Fruit fly (Drosophila melanogaster) whole organism, embryonic: ENCODE measurements around the gene CG3040.

Experiments
- Antp ChIP-seq: fragments of 200-800 bp; sonication (Bioruptor generic); optimal IDR thresholded peaks from 3 replicates; lab custom pipeline; 2016; ENCODE audit warnings: missing biosample characterization, missing genetic modification characterization
- Awh ChIP-seq: fragments of 200-800 bp; sonication (Bioruptor generic); IDR thresholded peaks from 2 replicates; pipeline ENCODE4, ENCODE4 v1.3.6; 2022; ENCODE audit warnings: missing biosample characterization, missing genetic modification characterization
- CG11695 ChIP-seq: fragments of 200-800 bp; sonication (Bioruptor generic); IDR thresholded peaks from 3 replicates; pipeline ENCODE4 v1.3.6; 2022; ENCODE audit warnings: missing biosample characterization, missing genetic modification characterization
- CG12236 ChIP-seq: fragments of 200-800 bp; sonication (Bioruptor generic); optimal IDR thresholded peaks from 2 replicates; lab custom pipeline; 2016; ENCODE audit warnings: missing biosample characterization, missing genetic modification characterization
- CG13775 ChIP-seq: fragments of 200-800 bp; sonication (Bioruptor generic); optimal IDR thresholded peaks from 3 replicates; lab custom pipeline; 2017; ENCODE audit warnings: missing biosample characterization, mild to moderate bottlenecking, missing genetic modification characterization
- CG14860 ChIP-seq: fragments of 200-800 bp; sonication (Bioruptor generic); IDR thresholded peaks from 3 replicates; pipeline ENCODE4 v1.3.6; 2022; ENCODE audit warnings: missing biosample characterization, missing genetic modification characterization; ENCODE audit not compliant: partially characterized antibody
- CG15601 ChIP-seq: fragments of 200-800 bp; sonication (Bioruptor generic); optimal IDR thresholded peaks from 3 replicates; lab custom pipeline; 2019; ENCODE audit warnings: missing biosample characterization, mild to moderate bottlenecking, missing genetic modification characterization, moderate library complexity
- CG15696 ChIP-seq: fragments of 200-800 bp; sonication (Bioruptor generic); optimal IDR thresholded peaks from 2 replicates; lab custom pipeline; 2019; ENCODE audit warnings: missing biosample characterization, mild to moderate bottlenecking, missing genetic modification characterization, moderate library complexity
- CG2116 ChIP-seq: fragments of 200-800 bp; sonication (Bioruptor generic); optimal IDR thresholded peaks from 3 replicates; lab custom pipeline; 2018; ENCODE audit warnings: missing biosample characterization, mild to moderate bottlenecking, missing genetic modification characterization
- CG2712 ChIP-seq: fragments of 200-800 bp; optimal IDR thresholded peaks from 3 replicates; lab custom pipeline; 2019; ENCODE audit warnings: missing biosample characterization, mild to moderate bottlenecking, missing genetic modification characterization, moderate library complexity
- CG30403 ChIP-seq: fragments of 200-800 bp; sonication (Bioruptor generic); optimal IDR thresholded peaks from 3 replicates; lab custom pipeline; 2016; ENCODE audit warnings: missing biosample characterization, missing genetic modification characterization
- CG4730 ChIP-seq: fragments of 200-800 bp; sonication (Bioruptor generic); IDR thresholded peaks from 2 replicates; pipeline ENCODE4 v1.3.6; 2022; ENCODE audit warnings: missing biosample characterization, missing genetic modification characterization
- CG5245 ChIP-seq: fragments of 200-800 bp; sonication (Bioruptor generic); optimal IDR thresholded peaks from 3 replicates; lab custom pipeline; 2016; ENCODE audit warnings: missing biosample characterization, missing genetic modification characterization
- CG6854 ChIP-seq: fragments of 200-800 bp; sonication (Bioruptor generic); optimal IDR thresholded peaks from 3 replicates; lab custom pipeline; 2017; ENCODE audit warnings: missing biosample characterization, mild to moderate bottlenecking, missing genetic modification characterization
- CG8359 ChIP-seq: fragments of 200-800 bp; sonication (Bioruptor generic); optimal IDR thresholded peaks from 2 replicates; lab custom pipeline; 2017; ENCODE audit warnings: missing biosample characterization, mild to moderate bottlenecking, missing genetic modification characterization, borderline replicate concordance
- CG8765 ChIP-seq: fragments of 200-800 bp; sonication (Bioruptor generic); IDR thresholded peaks from 2 replicates; pipeline ENCODE4 v1.3.6; 2022; ENCODE audit warnings: missing biosample characterization, missing genetic modification characterization
- Dfd ChIP-seq, 2 experiments: fragments of >200 bp; optimal IDR thresholded peaks; 2 replicates each; lab custom pipeline; 2017; ENCODE audit warnings: missing biosample characterization in 2 of 2, missing genetic modification characterization in 2 of 2
- Dip3 ChIP-seq: fragments of 200-800 bp; sonication (Bioruptor generic); optimal IDR thresholded peaks from 3 replicates; lab custom pipeline; 2016; ENCODE audit warnings: missing biosample characterization, missing genetic modification characterization
- Doc2 ChIP-seq: fragments of 200-800 bp; sonication (Bioruptor generic); IDR thresholded peaks from 2 replicates; pipeline ENCODE4 v1.3.6; 2022; ENCODE audit warnings: missing biosample characterization, missing genetic modification characterization
- Doc3 ChIP-seq: fragments of 200-800 bp; sonication (Bioruptor generic); IDR thresholded peaks from 3 replicates; pipeline ENCODE4 v1.3.6; 2022; ENCODE audit warnings: missing biosample characterization, missing genetic modification characterization; ENCODE audit not compliant: partially characterized antibody
- Fer2 ChIP-seq: fragments of 200-800 bp; sonication (Bioruptor generic); optimal IDR thresholded peaks from 2 replicates; lab custom pipeline; 2018; ENCODE audit warnings: missing biosample characterization, mild to moderate bottlenecking, missing genetic modification characterization, moderate library complexity
- H2.0 ChIP-seq: fragments of 200-800 bp; sonication (Bioruptor generic); IDR thresholded peaks from 2 replicates; pipeline ENCODE4 v1.3.6; 2022; ENCODE audit warnings: missing biosample characterization, missing genetic modification characterization
- HLH4C ChIP-seq: fragments of 200-800 bp; sonication (Bioruptor generic); IDR thresholded peaks from 3 replicates; pipeline ENCODE4 v1.3.6; 2022; ENCODE audit warnings: missing biosample characterization, missing genetic modification characterization; ENCODE audit not compliant: partially characterized antibody
- HmgZ ChIP-seq: fragments of 200-800 bp; sonication (Bioruptor generic); optimal IDR thresholded peaks from 2 replicates; lab custom pipeline; 2018; ENCODE audit warnings: missing biosample characterization, mild to moderate bottlenecking, missing genetic modification characterization
- NC2α ChIP-seq: fragments of 200-800 bp; sonication (Bioruptor generic); optimal IDR thresholded peaks from 2 replicates; lab custom pipeline; 2016; ENCODE audit warnings: missing biosample characterization, missing genetic modification characterization
- NFAT ChIP-seq: fragments of 200-800 bp; sonication (Bioruptor generic); IDR thresholded peaks from 2 replicates; pipeline ENCODE4 v1.3.6; 2022; ENCODE audit warnings: missing biosample characterization, missing genetic modification characterization
- Nf-YA ChIP-seq: fragments of 200-800 bp; sonication (Bioruptor generic); IDR thresholded peaks from 2 replicates; pipeline ENCODE4 v1.3.6; 2022; ENCODE audit warnings: missing biosample characterization, missing genetic modification characterization
- Oaz ChIP-seq: fragments of 200-800 bp; sonication (Bioruptor generic); IDR thresholded peaks from 2 replicates; pipeline ENCODE4 v1.3.6; 2022; ENCODE audit warnings: missing biosample characterization, missing genetic modification characterization
- Side ChIP-seq: fragments of 200-800 bp; sonication (Bioruptor generic); optimal IDR thresholded peaks from 2 replicates; lab custom pipeline; 2016; ENCODE audit warnings: missing biosample characterization, missing genetic modification characterization
- Sry-δ ChIP-seq: fragments of 200-800 bp; sonication (Bioruptor generic); optimal IDR thresholded peaks from 2 replicates; lab custom pipeline; 2016; ENCODE audit warnings: missing biosample characterization, missing genetic modification characterization
- Vsx1 ChIP-seq: fragments of 200-800 bp; sonication (Bioruptor generic); optimal IDR thresholded peaks from 2 replicates; lab custom pipeline; 2017; ENCODE audit warnings: missing biosample characterization, mild to moderate bottlenecking, missing genetic modification characterization, missing genetic modification reagents
- amos ChIP-seq: fragments of 200-800 bp; sonication (Bioruptor generic); IDR thresholded peaks from 2 replicates; pipeline ENCODE4 v1.3.6; 2022; ENCODE audit warnings: missing biosample characterization, missing genetic modification characterization; ENCODE audit not compliant: partially characterized antibody
- cad ChIP-seq: fragments of >200 bp; optimal IDR thresholded peaks from 2 replicates; lab custom pipeline; 2017; ENCODE audit warnings: missing biosample characterization, missing genetic modification characterization
- cg ChIP-seq: fragments of 200-800 bp; sonication (Bioruptor generic); optimal IDR thresholded peaks from 3 replicates; lab custom pipeline; 2019; ENCODE audit warnings: missing biosample characterization, mild to moderate bottlenecking, missing genetic modification characterization, moderate library complexity
- croc ChIP-seq: fragments of 200-800 bp; sonication (Bioruptor generic); conservative IDR thresholded peaks from 3 replicates; pipeline ENCODE4 v1.3.6; 2022; ENCODE audit warnings: missing biosample characterization, missing genetic modification characterization
- disco-r ChIP-seq: fragments of 200-800 bp; sonication (Bioruptor generic); optimal IDR thresholded peaks from 2 replicates; lab custom pipeline; 2016; ENCODE audit warnings: missing biosample characterization, missing genetic modification characterization
- fd64A ChIP-seq: fragments of 200-800 bp; sonication (Bioruptor generic); optimal IDR thresholded peaks from 3 replicates; lab custom pipeline; 2018; ENCODE audit warnings: missing biosample characterization, mild to moderate bottlenecking, missing genetic modification characterization
- her ChIP-seq: fragments of 200-800 bp; sonication (Bioruptor generic); optimal IDR thresholded peaks from 2 replicates; lab custom pipeline; 2016; ENCODE audit warnings: missing biosample characterization, missing genetic modification characterization
- hth ChIP-seq: fragments of >200 bp; optimal IDR thresholded peaks from 2 replicates; lab custom pipeline; 2017; ENCODE audit warnings: inconsistent platforms
- inv ChIP-seq: fragments of 200-800 bp; sonication (Bioruptor generic); IDR thresholded peaks from 2 replicates; pipeline ENCODE4 v1.3.6; 2022; ENCODE audit warnings: missing biosample characterization, missing genetic modification characterization; ENCODE audit not compliant: partially characterized antibody
- jumu ChIP-seq: fragments of 200-800 bp; sonication (Bioruptor generic); optimal IDR thresholded peaks from 3 replicates; lab custom pipeline; 2016; ENCODE audit warnings: missing biosample characterization, missing genetic modification characterization
- knrl ChIP-seq: fragments of 200-800 bp; sonication (Bioruptor generic); IDR thresholded peaks from 3 replicates; pipeline ENCODE4 v1.3.6; 2022; ENCODE audit warnings: missing biosample characterization, missing genetic modification characterization; ENCODE audit not compliant: partially characterized antibody
- mirr ChIP-seq: fragments of 200-800 bp; sonication (Bioruptor generic); optimal IDR thresholded peaks from 3 replicates; lab custom pipeline; 2018; ENCODE audit warnings: missing biosample characterization, mild to moderate bottlenecking, missing genetic modification characterization
- oc ChIP-seq: fragments of 200-800 bp; sonication (Bioruptor generic); optimal IDR thresholded peaks from 2 replicates; lab custom pipeline; 2018; ENCODE audit warnings: missing biosample characterization, mild to moderate bottlenecking, missing genetic modification characterization, moderate library complexity
- sob ChIP-seq: fragments of 200-800 bp; sonication (Bioruptor generic); IDR thresholded peaks from 2 replicates; pipeline ENCODE4 v1.3.6; 2022; ENCODE audit warnings: missing biosample characterization, missing genetic modification characterization
- tna ChIP-seq: fragments of 200-800 bp; sonication (Bioruptor generic); IDR thresholded peaks from 2 replicates; pipeline ENCODE4 v1.3.6; 2022; ENCODE audit warnings: missing biosample characterization, missing genetic modification characterization; ENCODE audit not compliant: partially characterized antibody
- toy ChIP-seq: fragments of 200-800 bp; sonication (Bioruptor generic); IDR thresholded peaks from 2 replicates; pipeline ENCODE4 v1.3.6; 2022; ENCODE audit warnings: missing biosample characterization, missing genetic modification characterization
- trem ChIP-seq: fragments of 200-800 bp; optimal IDR thresholded peaks from 3 replicates; lab custom pipeline; 2019; ENCODE audit warnings: missing biosample characterization, mild to moderate bottlenecking, missing genetic modification characterization, moderate library complexity
- twi ChIP-seq: fragments of 200-800 bp; optimal IDR thresholded peaks from 2 replicates; lab custom pipeline; 2019; ENCODE audit warnings: missing biosample characterization, mild to moderate bottlenecking, missing genetic modification characterization, moderate library complexity
- tx ChIP-seq: fragments of 200-800 bp; sonication (Bioruptor generic); optimal IDR thresholded peaks from 2 replicates; lab custom pipeline; 2016; ENCODE audit warnings: missing biosample characterization, missing genetic modification characterization

Gene CG3040

DNA sequence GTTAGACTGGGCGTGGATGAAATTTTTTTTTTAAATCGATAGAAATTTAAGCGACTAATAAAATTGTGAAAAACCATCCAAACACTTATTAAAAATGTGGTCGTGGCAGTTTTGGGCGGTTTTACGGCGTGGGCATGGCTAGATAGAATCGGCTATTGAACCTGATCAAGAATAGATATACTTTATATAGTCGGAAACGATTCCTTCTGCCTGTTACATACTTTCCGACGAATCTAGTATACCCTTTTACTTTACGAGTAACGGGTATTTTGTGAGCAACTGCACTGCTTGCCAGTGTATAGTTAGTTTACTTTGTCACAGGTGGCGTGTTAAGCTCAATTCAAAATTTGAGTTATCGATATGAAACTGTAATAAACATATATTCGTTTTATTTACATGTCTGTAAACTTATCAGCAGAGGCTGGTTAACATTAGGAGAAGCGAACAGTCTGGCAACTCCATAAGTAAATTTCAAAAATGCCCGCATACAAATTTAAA is 41.8 kb upstream of the CG3040 start (continued):
- TF ChIP-seq NC2α (GFP tag; lab: Kevin White, UChicago): no peak
- peak; percentile 61; the same call in 2 of the 3 replicates for TF ChIP-seq CG11695 (GFP tag; lab: Robert Waterston, UW)
- TF ChIP-seq CG6854 (GFP tag; lab: Kevin White, UChicago): no peak
- TF ChIP-seq tna (GFP tag; lab: Robert Waterston, UW): peak; percentile 58; the same call in 1 of the 2 replicates
- TF ChIP-seq oc (tag; lab: Kevin White, UChicago): no peak
- TF ChIP-seq cg (GFP tag; lab: Kevin White, UChicago): no peak
- TF ChIP-seq Fer2 (tag; lab: Kevin White, UChicago): no peak
- peak; percentile 52 for TF ChIP-seq CG30403
- TF ChIP-seq Oaz (GFP tag; lab: Robert Waterston, UW): no peak; the same call in 1 of the 2 replicates
- TF ChIP-seq hth (lab: Kevin White, UChicago): no peak
- TF ChIP-seq Sry-δ (GFP tag; lab: Kevin White, UChicago): peak; percentile 63
- TF ChIP-seq Awh: no peak
- peak; percentile 42; the same call in 1 of the 3 replicates for TF ChIP-seq Doc3 (GFP tag; lab: Robert Waterston, UW)
- TF ChIP-seq cad (GFP tag; lab: Kevin White, UChicago): no peak
- no peak for TF ChIP-seq disco-r (GFP tag; lab: Kevin White, UChicago)
- peak; percentile 68 for TF ChIP-seq Antp
- no peak for TF ChIP-seq inv (GFP tag; lab: Robert Waterston, UW)
- TF ChIP-seq H2.0 (GFP tag; lab: Robert Waterston, UW): peak; percentile 25; the same call in 1 of the 2 replicates
- TF ChIP-seq sob (GFP tag; lab: Robert Waterston, UW): peak; percentile 59
- peak; percentile 72 for TF ChIP-seq Side (GFP tag; lab: Kevin White, UChicago)
- peak; percentile 11 for TF ChIP-seq CG13775 (GFP tag; lab: Kevin White, UChicago)
- peak; percentile 18; the same call in 1 of the 3 replicates for TF ChIP-seq croc (GFP tag; lab: Robert Waterston, UW)
- no peak for TF ChIP-seq twi (tag; lab: Kevin White, UChicago)
- TF ChIP-seq CG15601 (tag; lab: Kevin White, UChicago): peak; percentile 20
- peak; percentile 21 for TF ChIP-seq her (GFP tag; lab: Kevin White, UChicago)
- no peak for TF ChIP-seq CG5245 (GFP tag; lab: Kevin White, UChicago)
- peak; percentile 18 for TF ChIP-seq CG15696 (tag; lab: Kevin White, UChicago)
- TF ChIP-seq tx (GFP tag; lab: Kevin White, UChicago): peak; percentile 27
- peak; percentile 58; the same call in 1 of the 2 replicates for TF ChIP-seq NFAT (GFP tag; lab: Robert Waterston, UW)
- peak; percentile 80 for TF ChIP-seq amos
- no peak for TF ChIP-seq toy (GFP tag; lab: Robert Waterston, UW)
- no peak for TF ChIP-seq HLH4C (GFP tag; lab: Robert Waterston, UW)
- TF ChIP-seq knrl: peak; percentile 62
- TF ChIP-seq fd64A (GFP tag; lab: Kevin White, UChicago): no peak
- TF ChIP-seq CG4730 (GFP tag; lab: Robert Waterston, UW): 0 out of 2 replicates have a peak, but pooled peaks have one; percentile 21
- no peak for TF ChIP-seq Dfd (GFP tag; optimal IDR thresholded peaks at IDR 0.05; lab: Kevin White, UChicago)
- peak; percentile 57 for TF ChIP-seq HmgZ (tag; lab: Kevin White, UChicago)
- TF ChIP-seq trem: peak; percentile 48
- TF ChIP-seq mirr (GFP tag; lab: Kevin White, UChicago): no peak
- peak; percentile 35; the same call in 1 of the 2 replicates for TF ChIP-seq Nf-YA
- peak; percentile 40 for TF ChIP-seq jumu (GFP tag; lab: Kevin White, UChicago)
- TF ChIP-seq Dip3 (GFP tag; lab: Kevin White, UChicago): peak; percentile 20
- TF ChIP-seq CG12236: no peak
- TF ChIP-seq CG14860 (GFP tag; lab: Robert Waterston, UW): peak; percentile 56; the same call in 2 of the 3 replicates
- TF ChIP-seq Vsx1 (GFP tag; lab: Kevin White, UChicago): no peak
- TF ChIP-seq CG2116 (GFP tag; lab: Kevin White, UChicago): peak; percentile 36
- no peak for TF ChIP-seq CG8359
- no peak for TF ChIP-seq CG8765 (GFP tag; lab: Robert Waterston, UW)
- TF ChIP-seq Doc2 (GFP tag; lab: Robert Waterston, UW): no peak
- peak; percentile 53 for TF ChIP-seq CG2712
